Fruit fly (Drosophila melanogaster): ENCODE results near the gene Sfp36F.
A peak's percentile ranks its signal among the peaks of the same experiment; 100 is the strongest.

Gene Sfp36F

DNA sequence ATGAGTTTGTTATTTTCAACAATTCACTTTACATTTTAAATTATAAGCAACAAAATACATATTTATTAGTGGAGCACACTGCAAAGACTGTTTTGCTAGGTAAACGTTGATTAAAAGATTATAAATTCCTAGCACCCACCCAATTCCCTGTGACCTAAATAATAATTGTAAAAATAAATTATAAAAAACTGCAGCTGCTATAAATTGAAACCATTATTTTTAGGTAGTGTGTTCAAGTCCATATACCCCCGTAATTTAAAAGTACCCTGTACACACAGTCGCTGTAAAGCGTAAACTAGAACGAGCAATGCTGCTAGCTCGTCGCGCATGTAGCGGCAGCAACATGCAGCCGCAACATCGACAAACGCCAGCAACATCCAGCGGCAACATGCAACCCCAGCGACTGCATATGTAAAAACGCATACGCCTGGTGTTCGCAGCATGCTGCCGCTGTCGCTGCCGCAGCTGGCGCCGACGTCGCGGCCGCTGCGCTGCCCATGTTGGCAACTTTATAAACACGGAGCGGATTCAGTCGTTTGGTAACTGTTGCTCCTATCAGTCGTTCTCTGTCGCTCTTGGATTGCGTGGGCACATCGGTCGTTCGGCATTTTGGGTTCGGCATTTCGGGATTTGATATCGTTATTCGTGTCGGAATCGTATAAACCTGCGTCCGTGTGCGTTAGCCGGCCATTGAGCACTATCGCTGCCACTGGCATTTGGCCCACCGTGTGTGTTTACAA is 27.4 kb downstream of the Sfp36F start, which contains the start of gene Fas3 (continued):
- TF ChIP-seq svp (GFP tag) (no peak), CG11762 (GFP tag; optimal IDR thresholded peaks at IDR 0.05; ENCODE audit: insufficient read depth) (no peak), CG3919 (GFP tag; optimal IDR thresholded peaks at IDR 0.05) (peak; percentile 29), Lpt (GFP tag; optimal IDR thresholded peaks at IDR 0.05) (no peak), CG32006 (GFP tag; optimal IDR thresholded peaks at IDR 0.05) (peak; percentile 57), Hr4 (GFP tag; optimal IDR thresholded peaks at IDR 0.05) (peak; percentile 39), CG9139 (GFP tag; optimal IDR thresholded peaks at IDR 0.05) (peak; percentile 39)

DNA sequence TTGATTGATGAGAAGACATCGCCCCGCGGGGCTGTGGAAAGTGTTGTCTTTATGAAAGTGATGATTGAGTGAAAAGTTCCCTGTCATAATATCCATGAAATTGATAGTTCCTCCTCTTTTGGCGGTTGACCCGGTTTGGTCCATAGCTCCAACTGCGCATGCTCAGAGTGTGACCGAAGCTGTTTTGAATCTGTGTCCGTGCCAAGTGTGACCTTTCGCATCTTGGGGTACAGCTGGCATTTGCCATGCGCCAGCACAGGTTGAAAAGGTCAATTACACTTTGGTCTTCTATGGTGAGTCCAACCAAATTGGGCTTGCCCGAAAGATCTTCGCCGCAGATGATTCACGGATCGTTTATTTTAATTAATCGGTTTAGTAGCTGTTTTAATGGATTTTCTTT is 28.6 kb downstream of the Sfp36F start:
- TF ChIP-seq svp (GFP tag) (no peak), salr (GFP tag; optimal IDR thresholded peaks at IDR 0.05) (no peak), dsx (GFP tag; optimal IDR thresholded peaks at IDR 0.05; ENCODE audit: poor library complexity, severe bottlenecking) (no peak), CG32006 (GFP tag; optimal IDR thresholded peaks at IDR 0.05) (no peak), Hr39 (GFP tag; optimal IDR thresholded peaks at IDR 0.05) (no peak), CG11902 (GFP tag; optimal IDR thresholded peaks at IDR 0.05) (no peak), CG6792 (GFP tag; optimal IDR thresholded peaks at IDR 0.05) (no peak), CG7368 (GFP tag; optimal IDR thresholded peaks at IDR 0.05) (no peak), CG31627 (GFP tag; optimal IDR thresholded peaks at IDR 0.05) (no peak), Gug (GFP tag; IDR thresholded peaks at IDR 0.05) (no peak), CG10631 (GFP tag; optimal IDR thresholded peaks at IDR 0.05) (no peak), CG10669 (GFP tag; optimal IDR thresholded peaks at IDR 0.05) (no peak), CG11762 (GFP tag; optimal IDR thresholded peaks at IDR 0.05; ENCODE audit: insufficient read depth) (no peak), topi (GFP tag; optimal IDR thresholded peaks at IDR 0.05) (no peak), CG6854 (GFP tag; optimal IDR thresholded peaks at IDR 0.05) (no peak)

DNA sequence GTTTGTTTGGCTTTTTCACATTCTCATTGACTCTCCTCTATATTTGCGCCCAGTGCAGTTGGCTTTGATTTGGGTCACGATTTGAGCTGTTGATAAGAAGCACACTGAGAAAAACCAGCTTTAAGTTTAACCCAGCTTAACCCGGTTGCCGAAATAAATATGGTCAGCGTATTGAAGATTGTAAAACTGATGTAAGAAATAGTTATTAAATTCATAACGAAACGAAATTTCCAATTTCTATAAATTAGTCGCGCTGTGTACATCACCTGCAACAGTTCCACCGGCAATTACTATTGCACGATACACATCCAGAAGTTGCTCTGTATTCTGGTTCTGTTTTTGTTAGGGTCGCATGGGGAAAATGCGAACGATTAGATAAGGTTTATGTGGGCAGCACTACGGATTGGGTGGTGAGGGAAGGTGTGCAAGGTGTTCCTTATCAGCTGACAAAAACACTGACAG is 32.8 kb downstream of the Sfp36F start:
- TF ChIP-seq dac (GFP tag; optimal IDR thresholded peaks at IDR 0.05) (peak; percentile 41), cyc (GFP tag; optimal IDR thresholded peaks at IDR 0.05) (peak; percentile 57), OdsH (GFP tag; optimal IDR thresholded peaks at IDR 0.05) (peak; percentile 56), Ets21C (GFP tag; optimal IDR thresholded peaks at IDR 0.05) (peak; percentile 26), CG3032 (tag; optimal IDR thresholded peaks at IDR 0.05) (peak; percentile 20), Eip75B (GFP tag; optimal IDR thresholded peaks at IDR 0.05) (peak; percentile 62), CG8319 (GFP tag; optimal IDR thresholded peaks at IDR 0.05) (peak; percentile 45), CG6276 (GFP tag; optimal IDR thresholded peaks at IDR 0.05) (peak; percentile 53), esn (GFP tag; optimal IDR thresholded peaks at IDR 0.05) (peak; percentile 65), CG6792 (GFP tag; optimal IDR thresholded peaks at IDR 0.05) (peak; percentile 61), CG15336 (GFP tag; IDR thresholded peaks at IDR 0.05) (peak; percentile 71; the same call in 1 of the 2 replicates), CG4318 (GFP tag; optimal IDR thresholded peaks at IDR 0.05) (peak; percentile 42), CG10631 (GFP tag; optimal IDR thresholded peaks at IDR 0.05) (peak; percentile 55), CG31627 (GFP tag; optimal IDR thresholded peaks at IDR 0.05) (peak; percentile 63), CG11762 (GFP tag; optimal IDR thresholded peaks at IDR 0.05; ENCODE audit: insufficient read depth) (peak; percentile 29), Eip78C (GFP tag) (peak; percentile 82), CG32006 (GFP tag; optimal IDR thresholded peaks at IDR 0.05) (peak; percentile 78), CG8119 (GFP tag; IDR thresholded peaks at IDR 0.05) (peak; percentile 76), CG1621 (tag; optimal IDR thresholded peaks at IDR 0.05) (no peak), CG16779 (tag; optimal IDR thresholded peaks at IDR 0.05) (no peak), salr (GFP tag; optimal IDR thresholded peaks at IDR 0.05) (peak in 1 of 2 experiments; percentile 29), Eip93F (GFP tag; optimal IDR thresholded peaks at IDR 0.05) (no peak), achi (GFP tag; optimal IDR thresholded peaks at IDR 0.05) (peak; percentile 57), Gug (GFP tag; IDR thresholded peaks at IDR 0.05) (peak; percentile 74), dsx (GFP tag; optimal IDR thresholded peaks at IDR 0.05; ENCODE audit: poor library complexity, severe bottlenecking) (no peak), Sox14 (GFP tag; optimal IDR thresholded peaks at IDR 0.05) (peak; percentile 61), eg (GFP tag; IDR thresholded peaks at IDR 0.05) (peak; percentile 87), vri (GFP tag; optimal IDR thresholded peaks at IDR 0.05) (peak; percentile 25), Ets96B (tag; optimal IDR thresholded peaks at IDR 0.05) (peak; percentile 32), spab (GFP tag; optimal IDR thresholded peaks at IDR 0.05) (no peak), topi (GFP tag; optimal IDR thresholded peaks at IDR 0.05) (peak; percentile 51), Hr39 (GFP tag; optimal IDR thresholded peaks at IDR 0.05) (peak; percentile 69), CG11294 (GFP tag; IDR thresholded peaks at IDR 0.05) (peak; percentile 75), svp (GFP tag) (peak; percentile 84), CG9139 (GFP tag; optimal IDR thresholded peaks at IDR 0.05) (no peak), fd85E (GFP tag; optimal IDR thresholded peaks at IDR 0.05) (no peak), CG6808 (GFP tag; optimal IDR thresholded peaks at IDR 0.05) (no peak), CG11902 (GFP tag; optimal IDR thresholded peaks at IDR 0.05) (peak; percentile 54)
